Fruit fly (Drosophila melanogaster) whole organism, prepupa: ENCODE measurements around the gene Alp13.

Experiments used
- CG11762 ChIP-seq: fragments of 200-800 bp; sonication (Bioruptor generic); optimal IDR thresholded peaks from 3 replicates; lab custom pipeline; 2016; ENCODE audit warnings: missing biosample characterization, missing genetic modification characterization; ENCODE audit not compliant: insufficient read depth
- CG15336 ChIP-seq: fragments of 200-800 bp; sonication (Bioruptor generic); IDR thresholded peaks from 2 replicates; pipeline ENCODE4 v1.3.6; 2022; ENCODE audit warnings: missing biosample characterization, missing genetic modification characterization
- CG16779 ChIP-seq: fragments of 200-800 bp; sonication (Bioruptor generic); optimal IDR thresholded peaks from 3 replicates; lab custom pipeline; 2017; ENCODE audit warnings: missing biosample characterization, mild to moderate bottlenecking, missing genetic modification characterization
- CG31627 ChIP-seq: fragments of 200-800 bp; sonication (Bioruptor generic); optimal IDR thresholded peaks from 3 replicates; lab custom pipeline; 2016; ENCODE audit warnings: missing biosample characterization, missing genetic modification characterization
- CG32006 ChIP-seq: fragments of 200-800 bp; sonication (Bioruptor generic); optimal IDR thresholded peaks from 3 replicates; lab custom pipeline; 2017; ENCODE audit warnings: missing biosample characterization, mild to moderate bottlenecking, missing genetic modification characterization
- CG34406 ChIP-seq: fragments of 200-800 bp; sonication (Bioruptor generic); optimal IDR thresholded peaks from 3 replicates; lab custom pipeline; 2016; ENCODE audit warnings: missing biosample characterization, missing genetic modification characterization
- CG6163 ChIP-seq: fragments of 200-800 bp; sonication (Bioruptor generic); IDR thresholded peaks from 3 replicates; pipeline ENCODE4 v1.3.6; 2022; ENCODE audit warnings: missing biosample characterization, missing genetic modification characterization
- Gug ChIP-seq: fragments of 200-800 bp; sonication (Bioruptor generic); IDR thresholded peaks from 2 replicates; pipeline ENCODE4 v1.3.6; 2022; ENCODE audit warnings: missing biosample characterization, missing genetic modification characterization
- Smox ChIP-seq: fragments of 200-800 bp; sonication (Bioruptor generic); optimal IDR thresholded peaks from 3 replicates; lab custom pipeline; 2016; ENCODE audit warnings: missing biosample characterization, missing genetic modification characterization
- Sox15 ChIP-seq: fragments of 200-800 bp; sonication (Bioruptor generic); optimal IDR thresholded peaks from 3 replicates; lab custom pipeline; 2016; ENCODE audit warnings: missing biosample characterization, missing genetic modification characterization
- esn ChIP-seq: fragments of 200-800 bp; sonication (Bioruptor generic); optimal IDR thresholded peaks from 2 replicates; lab custom pipeline; 2016; ENCODE audit warnings: missing biosample characterization, mild to moderate bottlenecking, missing genetic modification characterization, moderate library complexity
- fd59A ChIP-seq: fragments of 200-800 bp; sonication (Bioruptor generic); optimal IDR thresholded peaks from 2 replicates; lab custom pipeline; 2017; ENCODE audit warnings: missing biosample characterization, mild to moderate bottlenecking, missing genetic modification characterization, missing genetic modification reagents
- lz ChIP-seq: fragments of 200-800 bp; sonication (Bioruptor generic); optimal IDR thresholded peaks from 3 replicates; lab custom pipeline; 2016; ENCODE audit warnings: missing biosample characterization, missing genetic modification characterization
- pdm3 ChIP-seq: fragments of 200-800 bp; sonication (Bioruptor generic); optimal IDR thresholded peaks from 3 replicates; lab custom pipeline; 2016; ENCODE audit warnings: missing biosample characterization, missing genetic modification characterization

- TF ChIP-seq Smox (GFP tag; lab: Kevin White, UChicago): no peak
- no peak for TF ChIP-seq CG15336 (GFP tag; lab: Robert Waterston, UW)
- TF ChIP-seq Gug: no peak
- no peak for TF ChIP-seq CG32006 (GFP tag; lab: Kevin White, UChicago)
- no peak for TF ChIP-seq CG34406 (GFP tag; lab: Kevin White, UChicago)
- TF ChIP-seq CG16779: no peak
- no peak for TF ChIP-seq CG11762 (GFP tag; lab: Kevin White, UChicago)
- no peak for TF ChIP-seq fd59A
- TF ChIP-seq pdm3: no peak
- TF ChIP-seq esn: no peak
- TF ChIP-seq Sox15 (GFP tag; lab: Kevin White, UChicago): no peak
- peak; percentile 45; the same call in 1 of the 3 replicates for TF ChIP-seq CG6163 (GFP tag; lab: Robert Waterston, UW)
- no peak for TF ChIP-seq CG31627 (GFP tag; lab: Kevin White, UChicago)
- TF ChIP-seq lz (GFP tag; lab: Kevin White, UChicago): no peak
These were observed 51.0 kb downstream of the Alp13 start for dm6 chr3R:10024032-10024712.
